Worm (Caenorhabditis elegans) whole organism, L2 larva: ENCODE measurements around the gene clec-70.

Experiments
- blmp-1 ChIP-seq: sonication (generic microtip); optimal IDR thresholded peaks from 2 replicates; lab custom pipeline; 2017; ENCODE audit warnings: missing genetic modification characterization, mild to moderate bottlenecking, missing compliant biosample characterization, antibody characterized with exemption, moderate library complexity; ENCODE audit not compliant: insufficient read depth
- elt-1 ChIP-seq: fragments of 150-350 bp; optimal IDR thresholded peaks from 2 replicates; lab custom pipeline; 2014; ENCODE audit warnings: missing biosample characterization, missing genetic modification characterization
- lin-13 ChIP-seq: fragments of 150-350 bp; optimal IDR thresholded peaks from 2 replicates; lab custom pipeline; 2014; ENCODE audit warnings: missing biosample characterization, missing genetic modification reagents, missing genetic modification characterization
- mdl-1 ChIP-seq, 2 experiments: fragments of 150-350 bp in 1 of 2; sonication (generic microtip) in 1 of 2; optimal IDR thresholded peaks; 2 replicates each; lab custom pipeline; 2017; ENCODE audit warnings: missing biosample characterization in 2 of 2, missing genetic modification characterization in 2 of 2
- nhr-11 ChIP-seq: fragments of 150-350 bp; optimal IDR thresholded peaks from 2 replicates; lab custom pipeline; 2014; ENCODE audit warnings: missing biosample characterization, missing genetic modification characterization
- nhr-6 ChIP-seq: fragments of 150-350 bp; optimal IDR thresholded peaks from 2 replicates; lab custom pipeline; 2014; ENCODE audit warnings: missing biosample characterization, missing genetic modification characterization
- skn-1 ChIP-seq: sonication (generic microtip); optimal IDR thresholded peaks from 2 replicates; lab custom pipeline; 2017; ENCODE audit warnings: missing biosample characterization, missing genetic modification characterization
- unc-39 ChIP-seq: fragments of 150-350 bp; optimal IDR thresholded peaks from 2 replicates; lab custom pipeline; 2014; ENCODE audit warnings: missing biosample characterization, missing genetic modification characterization
- unc-62 ChIP-seq: fragments of 150-350 bp; optimal IDR thresholded peaks from 2 replicates; lab custom pipeline; 2014; ENCODE audit warnings: missing biosample characterization, missing genetic modification reagents, missing genetic modification characterization

DNA sequence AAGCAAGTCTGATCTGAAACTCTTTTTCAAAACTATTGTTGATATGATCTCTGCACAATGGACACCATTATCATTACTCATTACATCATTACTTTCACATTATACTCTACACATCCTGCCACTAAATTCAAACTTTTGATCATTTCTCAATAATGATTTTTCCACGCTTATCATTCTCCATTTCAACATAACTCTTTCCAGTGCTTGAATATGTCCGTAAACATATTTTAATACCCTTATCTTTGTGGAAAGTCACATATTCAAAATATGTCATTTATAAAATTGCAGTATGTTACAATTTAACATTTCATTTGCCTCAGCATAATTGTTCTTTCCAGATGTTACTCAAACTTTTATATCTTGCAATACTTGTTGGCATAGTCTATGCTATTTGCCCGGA lies 27.9 kb downstream of the clec-70 start, which contains the start of gene clec-75:
- TF ChIP-seq nhr-6 (tag; lab: Kevin White, UChicago) = no peak
- no peak for TF ChIP-seq lin-13 (GFP tag; lab: Kevin White, UChicago)
- TF ChIP-seq mdl-1 (tag; optimal IDR thresholded peaks at IDR 0.05; lab: Kevin White, UChicago) = no peak
- TF ChIP-seq nhr-11 (tag; lab: Kevin White, UChicago) = no peak
- no peak for TF ChIP-seq unc-39 (tag; lab: Kevin White, UChicago)
- TF ChIP-seq elt-1 (tag; lab: Kevin White, UChicago) = no peak
- TF ChIP-seq blmp-1 (tag; lab: Kevin White, UChicago) = no peak
- TF ChIP-seq unc-62 = no peak
- no peak for TF ChIP-seq skn-1 (tag; lab: Kevin White, UChicago)
